Worm (Caenorhabditis elegans) whole organism, late embryonic: Measurements from ENCODE around the gene irk-2.

ENCODE experiments used
- F13H6.1 ChIP-seq: sonication (generic microtip); optimal IDR thresholded peaks from 2 replicates; lab custom pipeline; 2016; ENCODE audit warnings: missing genetic modification characterization, missing compliant biosample characterization
- ama-1 ChIP-seq: fragments of 150-350 bp; optimal IDR thresholded peaks from 2 replicates; lab custom pipeline; 2014
- ceh-2 ChIP-seq: sonication (generic microtip); optimal IDR thresholded peaks from 2 replicates; lab custom pipeline; 2016; ENCODE audit warnings: missing genotype, missing genetic modification characterization, missing compliant biosample characterization
- ceh-9 ChIP-seq: sonication (generic microtip); optimal IDR thresholded peaks from 2 replicates; lab custom pipeline; 2016; ENCODE audit warnings: mild to moderate bottlenecking, missing genetic modification characterization, inconsistent platforms, missing compliant biosample characterization
- elt-2 ChIP-seq: sonication (generic microtip); optimal IDR thresholded peaks from 2 replicates; lab custom pipeline; 2016; ENCODE audit warnings: missing genetic modification reagents, missing genetic modification characterization, missing compliant biosample characterization
- hlh-6 ChIP-seq: sonication (generic microtip); optimal IDR thresholded peaks from 2 replicates; lab custom pipeline; 2016; ENCODE audit warnings: missing genotype, missing genetic modification characterization, missing compliant biosample characterization
- lin-11 ChIP-seq: fragments of 200-800 bp; sonication (Bioruptor generic); optimal IDR thresholded peaks from 2 replicates; lab custom pipeline; 2018; ENCODE audit warnings: mild to moderate bottlenecking, missing genetic modification characterization, missing compliant biosample characterization
- nhr-11 ChIP-seq: fragments of 150-350 bp; optimal IDR thresholded peaks from 2 replicates; lab custom pipeline; 2014; ENCODE audit warnings: missing biosample characterization, missing genetic modification characterization
- pax-1 ChIP-seq: fragments of 150-350 bp; optimal IDR thresholded peaks from 2 replicates; lab custom pipeline; 2014; ENCODE audit warnings: missing biosample characterization, missing genetic modification characterization
- pha-4 ChIP-seq: fragments of 150-350 bp; optimal IDR thresholded peaks from 2 replicates; lab custom pipeline; 2018; ENCODE audit warnings: missing biosample characterization, missing genetic modification reagents, missing genetic modification characterization
- unc-55 ChIP-seq: sonication (generic microtip); optimal IDR thresholded peaks from 2 replicates; lab custom pipeline; 2017; ENCODE audit warnings: missing biosample characterization, missing genetic modification reagents, missing genetic modification characterization
- ztf-16 ChIP-seq: sonication (generic microtip); optimal IDR thresholded peaks from 2 replicates; lab custom pipeline; 2017; ENCODE audit warnings: missing genetic modification characterization, missing compliant biosample characterization

- no peak for TF ChIP-seq pax-1
- TF ChIP-seq ama-1 (lab: Kevin White, UChicago), result no peak
- TF ChIP-seq nhr-11 (tag; lab: Kevin White, UChicago), result no peak
- no peak for TF ChIP-seq hlh-6 (tag; lab: Kevin White, UChicago)
- no peak for TF ChIP-seq pha-4 (tag; lab: Kevin White, UChicago)
- TF ChIP-seq ztf-16, result no peak
- no peak for TF ChIP-seq F13H6.1 (tag; lab: Kevin White, UChicago)
- TF ChIP-seq lin-11, result no peak
- no peak for TF ChIP-seq unc-55
- no peak for TF ChIP-seq ceh-9 (tag; lab: Kevin White, UChicago)
- TF ChIP-seq elt-2 (tag; lab: Kevin White, UChicago), result no peak
- TF ChIP-seq ceh-2 (tag; lab: Kevin White, UChicago), result no peak
Observed at ce11 chrX:759634-760033, 45.3 kb upstream of the irk-2 start, which contains the start of gene aex-3.
